Worm (Caenorhabditis elegans): ENCODE data around the gene str-56.

- TF ChIP-seq ama-1 (optimal IDR thresholded peaks at IDR 0.05) (no peak), scrt-1 (GFP tag; IDR thresholded peaks at IDR 0.05) (no peak), tbx-11 (GFP tag; IDR thresholded peaks at IDR 0.05) (no peak), flt-1 (GFP tag; IDR thresholded peaks at IDR 0.05) (no peak), tra-4 (tag; optimal IDR thresholded peaks at IDR 0.05) (no peak), pes-1 (GFP tag; IDR thresholded peaks at IDR 0.05) (no peak)
Observed at ce11 chrV:15876308-15876707, 3.9 kb downstream of the str-56 start, which contains the start of gene nhr-102.

Data from whole organism, early embryonic.